Fruit fly (Drosophila melanogaster): Measurements from ENCODE around the gene HBS1.

- TF ChIP-seq h (GFP tag; optimal IDR thresholded peaks at IDR 0.05) (peak; percentile 29), Hr78 (GFP tag; optimal IDR thresholded peaks at IDR 0.05) (no peak), Hr83 (GFP tag; optimal IDR thresholded peaks at IDR 0.05; ENCODE audit: poor library complexity, severe bottlenecking) (no peak), Vsx2 (GFP tag; optimal IDR thresholded peaks at IDR 0.05; ENCODE audit: partially characterized antibody) (no peak), Rel (GFP tag; optimal IDR thresholded peaks at IDR 0.05) (no peak), Rel (tag; optimal IDR thresholded peaks at IDR 0.05) (no peak), pan (optimal IDR thresholded peaks at IDR 0.05) (no peak), N (GFP tag; optimal IDR thresholded peaks at IDR 0.05) (no peak), foxo (GFP tag; optimal IDR thresholded peaks at IDR 0.05) (no peak), Mio (GFP tag; optimal IDR thresholded peaks at IDR 0.05) (no peak), sv (GFP tag; optimal IDR thresholded peaks at IDR 0.05) (no peak), dmrt93B (GFP tag; optimal IDR thresholded peaks at IDR 0.05) (no peak), fru (GFP tag; optimal IDR thresholded peaks at IDR 0.05) (no peak), lola (GFP tag; optimal IDR thresholded peaks at IDR 0.05) (no peak)
These were observed 15.7 kb upstream of the HBS1 start for dm6 chr3L:1880692-1881091.

All from whole organism, wandering third instar larva.